Fruit fly (Drosophila melanogaster) whole organism, embryonic: ENCODE results near the gene CG31343.

ENCODE experiments used
- C15 ChIP-seq: fragments of 200-800 bp; sonication (Bioruptor generic); IDR thresholded peaks from 3 replicates; pipeline ENCODE4 v1.3.6; 2022; ENCODE audit warnings: missing biosample characterization, missing genetic modification characterization
- CG10274 ChIP-seq: fragments of 200-800 bp; sonication (Bioruptor generic); optimal IDR thresholded peaks from 3 replicates; lab custom pipeline; 2017; ENCODE audit warnings: missing biosample characterization, mild to moderate bottlenecking, missing genetic modification characterization
- CG11456 ChIP-seq: fragments of 200-800 bp; sonication (Bioruptor generic); IDR thresholded peaks from 3 replicates; pipeline ENCODE4 v1.3.6; 2022; ENCODE audit warnings: missing biosample characterization, missing genetic modification characterization
- CG12219 ChIP-seq: fragments of 200-800 bp; sonication (Bioruptor generic); optimal IDR thresholded peaks from 3 replicates; lab custom pipeline; 2018; ENCODE audit warnings: missing biosample characterization, mild to moderate bottlenecking, missing genetic modification characterization
- CG14050 ChIP-seq: fragments of 200-800 bp; sonication (Bioruptor generic); IDR thresholded peaks from 3 replicates; pipeline ENCODE4 v1.3.6; 2022; ENCODE audit warnings: missing biosample characterization, missing genetic modification characterization
- CG15011 ChIP-seq: fragments of 200-800 bp; sonication (Bioruptor generic); optimal IDR thresholded peaks from 3 replicates; lab custom pipeline; 2018; ENCODE audit warnings: missing biosample characterization, mild to moderate bottlenecking, missing genetic modification characterization
- CG17912 ChIP-seq: fragments of 200-800 bp; sonication (Bioruptor generic); optimal IDR thresholded peaks from 2 replicates; lab custom pipeline; 2018; ENCODE audit warnings: missing biosample characterization, mild to moderate bottlenecking, missing genetic modification characterization
- CG18476 ChIP-seq: fragments of 200-800 bp; sonication (Bioruptor generic); optimal IDR thresholded peaks from 2 replicates; lab custom pipeline; 2016; ENCODE audit warnings: missing biosample characterization, mild to moderate bottlenecking, missing genetic modification characterization
- CG2120 ChIP-seq: fragments of 200-800 bp; sonication (Bioruptor generic); optimal IDR thresholded peaks from 3 replicates; lab custom pipeline; 2016; ENCODE audit warnings: missing biosample characterization, missing genetic modification characterization
- CG2712 ChIP-seq: fragments of 200-800 bp; optimal IDR thresholded peaks from 3 replicates; lab custom pipeline; 2019; ENCODE audit warnings: missing biosample characterization, mild to moderate bottlenecking, missing genetic modification characterization, moderate library complexity
- CG2889 ChIP-seq: fragments of 200-800 bp; sonication (Bioruptor generic); IDR thresholded peaks from 3 replicates; pipeline ENCODE4 v1.3.6; 2022; ENCODE audit warnings: missing biosample characterization, missing genetic modification characterization
- CG34422 ChIP-seq: fragments of 200-800 bp; sonication (Bioruptor generic); IDR thresholded peaks from 3 replicates; pipeline ENCODE4 v1.3.6; 2022; ENCODE audit warnings: missing biosample characterization, missing genetic modification characterization
- CG3726 ChIP-seq: fragments of 200-800 bp; sonication (Bioruptor generic); IDR thresholded peaks from 3 replicates; pipeline ENCODE4, ENCODE4 v1.3.6; 2022; ENCODE audit warnings: missing biosample characterization, missing genetic modification characterization
- CG4617 ChIP-seq: fragments of 200-800 bp; sonication (Bioruptor generic); optimal IDR thresholded peaks from 3 replicates; lab custom pipeline; 2016; ENCODE audit warnings: missing biosample characterization, missing genetic modification characterization, borderline replicate concordance
- CG4854 ChIP-seq: fragments of 200-800 bp; sonication (Bioruptor generic); optimal IDR thresholded peaks from 2 replicates; lab custom pipeline; 2016; ENCODE audit warnings: missing biosample characterization, missing genetic modification characterization, inconsistent platforms
- CG6689 ChIP-seq: fragments of 200-800 bp; sonication (Bioruptor generic); IDR thresholded peaks from 2 replicates; pipeline ENCODE4 v1.3.6; 2022; ENCODE audit warnings: missing biosample characterization, missing genetic modification characterization
- CG6765 ChIP-seq: fragments of 200-800 bp; sonication (Bioruptor generic); optimal IDR thresholded peaks from 3 replicates; lab custom pipeline; 2017; ENCODE audit warnings: missing biosample characterization, mild to moderate bottlenecking, missing genetic modification characterization
- CG7357 ChIP-seq: fragments of 200-800 bp; sonication (Bioruptor generic); IDR thresholded peaks from 3 replicates; pipeline ENCODE4 v1.3.6; 2022; ENCODE audit warnings: missing biosample characterization, missing genetic modification characterization
- CG7745 ChIP-seq: fragments of 200-800 bp; sonication (Bioruptor generic); optimal IDR thresholded peaks from 2 replicates; lab custom pipeline; 2018; ENCODE audit warnings: missing biosample characterization, mild to moderate bottlenecking, missing genetic modification characterization, moderate library complexity
- Doc3 ChIP-seq: fragments of 200-800 bp; sonication (Bioruptor generic); IDR thresholded peaks from 3 replicates; pipeline ENCODE4 v1.3.6; 2022; ENCODE audit warnings: missing biosample characterization, missing genetic modification characterization; ENCODE audit not compliant: partially characterized antibody
- E2f2 ChIP-seq: fragments of 200-800 bp; sonication (Bioruptor generic); IDR thresholded peaks from 2 replicates; pipeline ENCODE4 v1.3.6; 2022; ENCODE audit warnings: missing biosample characterization, missing genetic modification characterization
- H2.0 ChIP-seq: fragments of 200-800 bp; sonication (Bioruptor generic); IDR thresholded peaks from 2 replicates; pipeline ENCODE4 v1.3.6; 2022; ENCODE audit warnings: missing biosample characterization, missing genetic modification characterization
- Hand ChIP-seq: fragments of 200-800 bp; sonication (Bioruptor generic); optimal IDR thresholded peaks from 2 replicates; lab custom pipeline; 2017; ENCODE audit warnings: mild to moderate bottlenecking, missing biosample characterization, missing genetic modification reagents, missing genetic modification characterization
- Hey ChIP-seq: fragments of 200-800 bp; sonication (Bioruptor generic); optimal IDR thresholded peaks from 3 replicates; lab custom pipeline; 2018; ENCODE audit warnings: missing biosample characterization, mild to moderate bottlenecking, missing genetic modification characterization
- HmgZ ChIP-seq: fragments of 200-800 bp; sonication (Bioruptor generic); optimal IDR thresholded peaks from 2 replicates; lab custom pipeline; 2018; ENCODE audit warnings: missing biosample characterization, mild to moderate bottlenecking, missing genetic modification characterization
- Hr39 ChIP-seq: fragments of >200 bp; optimal IDR thresholded peaks from 2 replicates; lab custom pipeline; 2017
- MTF-1 ChIP-seq: fragments of 200-800 bp; sonication (Bioruptor generic); optimal IDR thresholded peaks from 2 replicates; lab custom pipeline; 2018; ENCODE audit warnings: missing biosample characterization, mild to moderate bottlenecking, missing genetic modification characterization, borderline replicate concordance
- Med ChIP-seq: fragments of 200-800 bp; sonication (Bioruptor generic); peaks from one replicate; lab custom pipeline; 2016; ENCODE audit warnings: missing biosample characterization, missing genetic modification characterization, mild to moderate bottlenecking, inconsistent platforms, moderate library complexity
- Myb ChIP-seq: fragments of 200-800 bp; sonication (Bioruptor generic); optimal IDR thresholded peaks from 2 replicates; lab custom pipeline; 2016; ENCODE audit warnings: missing biosample characterization, missing genetic modification characterization
- Usf ChIP-seq: fragments of 200-800 bp; sonication (Bioruptor generic); optimal IDR thresholded peaks from 2 replicates; lab custom pipeline; 2017; ENCODE audit warnings: missing genotype, missing biosample characterization, missing genetic modification characterization
- Xrp1 ChIP-seq: fragments of 200-800 bp; sonication (Bioruptor generic); IDR thresholded peaks from 2 replicates; pipeline ENCODE4 v1.3.6; 2022; ENCODE audit warnings: missing biosample characterization, missing genetic modification characterization
- al ChIP-seq: fragments of 200-800 bp; sonication (Bioruptor generic); IDR thresholded peaks from 2 replicates; pipeline ENCODE4 v1.3.6; 2022; ENCODE audit warnings: missing biosample characterization, missing genetic modification characterization
- croc ChIP-seq: fragments of 200-800 bp; sonication (Bioruptor generic); conservative IDR thresholded peaks from 3 replicates; pipeline ENCODE4 v1.3.6; 2022; ENCODE audit warnings: missing biosample characterization, missing genetic modification characterization
- dysf ChIP-seq: fragments of 200-800 bp; sonication (Bioruptor generic); IDR thresholded peaks from 3 replicates; pipeline ENCODE4 v1.3.6; 2022; ENCODE audit warnings: missing biosample characterization, missing genetic modification characterization
- inv ChIP-seq: fragments of 200-800 bp; sonication (Bioruptor generic); IDR thresholded peaks from 2 replicates; pipeline ENCODE4 v1.3.6; 2022; ENCODE audit warnings: missing biosample characterization, missing genetic modification characterization; ENCODE audit not compliant: partially characterized antibody
- klu ChIP-seq: fragments of 200-800 bp; sonication (Bioruptor generic); IDR thresholded peaks from 2 replicates; pipeline ENCODE4 v1.3.6; 2022; ENCODE audit warnings: missing biosample characterization, missing genetic modification characterization
- lbe ChIP-seq: fragments of 200-800 bp; sonication (Bioruptor generic); optimal IDR thresholded peaks from 2 replicates; lab custom pipeline; 2016; ENCODE audit warnings: missing biosample characterization, mild to moderate bottlenecking, missing genetic modification characterization
- lola ChIP-seq, 3 experiments: fragments of >200 bp in 2 of 3; fragments of 200-800 bp in 1 of 3; sonication (Bioruptor generic) in 1 of 3; optimal IDR thresholded peaks; 2 replicates each; lab custom pipeline; 2017 to 2019; ENCODE audit warnings: missing biosample characterization in 3 of 3, missing genetic modification characterization in 3 of 3, mild to moderate bottlenecking in 1 of 3, moderate library complexity in 1 of 3
- mam ChIP-seq: fragments of 200-800 bp; sonication (Bioruptor generic); optimal IDR thresholded peaks from 3 replicates; lab custom pipeline; 2016; ENCODE audit warnings: missing biosample characterization, missing genetic modification characterization
- onecut ChIP-seq: fragments of 200-800 bp; sonication (Bioruptor generic); IDR thresholded peaks from 2 replicates; pipeline ENCODE4 v1.3.6; 2022; ENCODE audit warnings: missing biosample characterization, missing genetic modification characterization
- pan ChIP-seq, 4 experiments: fragments of >200 bp in 3 of 4; fragments of 200-800 bp in 1 of 4; sonication (Bioruptor generic) in 1 of 4; optimal IDR thresholded peaks in 3 of 4; IDR thresholded peaks in 1 of 4; 2 replicates each; pipeline versions ENCODE4 v1.3.6 to Lab custom; 2017 to 2022; ENCODE audit warnings: missing biosample characterization in 2 of 4, missing genetic modification characterization in 2 of 4, mixed read lengths in 1 of 4
- pzg ChIP-seq: fragments of 200-800 bp; sonication (Bioruptor generic); optimal IDR thresholded peaks from 3 replicates; lab custom pipeline; 2018; ENCODE audit warnings: missing biosample characterization, mild to moderate bottlenecking, missing genetic modification characterization, moderate library complexity
- rib ChIP-seq: fragments of 200-800 bp; sonication (Bioruptor generic); IDR thresholded peaks from 2 replicates; pipeline ENCODE4 v1.3.6; 2022; ENCODE audit warnings: missing biosample characterization, missing genetic modification characterization
- row ChIP-seq: fragments of 200-800 bp; sonication (Bioruptor generic); IDR thresholded peaks from 3 replicates; pipeline ENCODE4 v1.3.6; 2022; ENCODE audit warnings: missing biosample characterization, missing genetic modification characterization
- salm ChIP-seq: fragments of 200-800 bp; sonication (Bioruptor generic); optimal IDR thresholded peaks from 2 replicates; lab custom pipeline; 2018; ENCODE audit warnings: missing biosample characterization, mild to moderate bottlenecking, missing genetic modification characterization
- sd ChIP-seq: fragments of 200-800 bp; sonication (Bioruptor generic); optimal IDR thresholded peaks from 3 replicates; lab custom pipeline; 2018; ENCODE audit warnings: missing biosample characterization, mild to moderate bottlenecking, missing genetic modification characterization, moderate library complexity
- sens ChIP-seq: fragments of 200-800 bp; sonication (Bioruptor generic); peaks from one replicate; lab custom pipeline; 2016; ENCODE audit warnings: missing biosample characterization, missing genetic modification characterization
- stc ChIP-seq: fragments of 200-800 bp; sonication (Bioruptor generic); IDR thresholded peaks from 2 replicates; pipeline ENCODE4 v1.3.6; 2022; ENCODE audit warnings: missing biosample characterization, missing genetic modification characterization
- sug ChIP-seq: fragments of 200-800 bp; optimal IDR thresholded peaks from 2 replicates; lab custom pipeline; 2019; ENCODE audit warnings: missing biosample characterization, mild to moderate bottlenecking, missing genetic modification characterization, moderate library complexity
- vfl ChIP-seq: fragments of 200-800 bp; sonication (Bioruptor generic); optimal IDR thresholded peaks from 2 replicates; lab custom pipeline; 2016; ENCODE audit warnings: missing biosample characterization, missing genetic modification characterization
- vnd ChIP-seq: fragments of 200-800 bp; sonication (Bioruptor generic); IDR thresholded peaks from 3 replicates; pipeline ENCODE4 v1.3.6; 2022; ENCODE audit warnings: missing biosample characterization, missing genetic modification characterization; ENCODE audit not compliant: partially characterized antibody
- wek ChIP-seq: fragments of 200-800 bp; sonication (Bioruptor generic); optimal IDR thresholded peaks from 3 replicates; lab custom pipeline; 2018; ENCODE audit warnings: missing biosample characterization, mild to moderate bottlenecking, missing genetic modification characterization, moderate library complexity

Gene CG31343

DNA sequence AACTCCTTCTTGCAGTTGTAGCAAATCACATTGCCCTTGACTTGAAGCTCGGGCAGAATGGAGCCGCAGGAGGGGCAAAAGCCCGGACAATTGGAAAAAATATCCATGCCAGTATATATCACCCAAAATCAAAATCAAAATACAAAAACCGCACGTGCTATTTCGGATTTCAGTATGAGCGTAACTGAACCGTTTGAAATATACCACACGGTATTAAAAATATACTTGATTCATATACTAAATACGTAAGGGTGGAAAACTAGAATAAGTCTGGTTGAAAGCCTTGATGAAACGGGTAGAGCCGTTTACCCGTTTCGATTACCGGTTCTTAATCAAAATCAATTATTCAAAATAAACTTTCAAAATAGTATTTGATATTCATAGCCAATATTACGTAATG lies 32.6 kb downstream of the CG31343 start, which contains the start of gene Polr1H (continued):
- TF ChIP-seq Xrp1 (GFP tag; lab: Robert Waterston, UW) (no peak), CG34422 (GFP tag; lab: Robert Waterston, UW) (no peak), Myb (peak; percentile 78), sug (tag; lab: Kevin White, UChicago) (no peak), CG3726 (no peak), CG12219 (GFP tag; lab: Kevin White, UChicago) (no peak), vfl (GFP tag; lab: Kevin White, UChicago) (no peak), C15 (GFP tag; lab: Robert Waterston, UW) (no peak), Hr39 (lab: Kevin White, UChicago) (no peak), dysf (GFP tag; lab: Robert Waterston, UW) (no peak), CG7745 (tag; lab: Kevin White, UChicago) (no peak), CG17912 (no peak), CG4854 (no peak), sens (peak; percentile 90), CG10274 (GFP tag; lab: Kevin White, UChicago) (no peak), Hand (GFP tag; lab: Kevin White, UChicago) (no peak), E2f2 (GFP tag; lab: Robert Waterston, UW) (peak; percentile 87), CG18476 (GFP tag; lab: Kevin White, UChicago) (no peak), onecut (GFP tag; lab: Robert Waterston, UW) (no peak), Hey (tag; lab: Kevin White, UChicago) (no peak), MTF-1 (GFP tag; lab: Kevin White, UChicago) (no peak), lola (GFP tag; optimal IDR thresholded peaks at IDR 0.05; lab: Kevin White, UChicago) (no peak), CG6689 (GFP tag; lab: Robert Waterston, UW) (no peak), CG2120 (no peak), CG14050 (GFP tag; lab: Robert Waterston, UW) (no peak), Doc3 (GFP tag; lab: Robert Waterston, UW) (no peak), pzg (GFP tag; lab: Kevin White, UChicago) (peak; percentile 91), Med (GFP tag; lab: Kevin White, UChicago) (peak; percentile 68), croc (GFP tag; lab: Robert Waterston, UW) (no peak), HmgZ (tag; lab: Kevin White, UChicago) (peak; percentile 44), pan (optimal IDR thresholded peaks at IDR 0.05; lab: Kevin White, UChicago) (no peak), pan (GFP tag; optimal IDR thresholded peaks at IDR 0.05 in 1 of 2, IDR thresholded peaks at IDR 0.05 in 1 of 2) (no peak), lbe (GFP tag; lab: Kevin White, UChicago) (no peak), CG7357 (no peak), salm (tag; lab: Kevin White, UChicago) (no peak), stc (no peak), CG15011 (GFP tag; lab: Kevin White, UChicago) (no peak), CG6765 (GFP tag; lab: Kevin White, UChicago) (no peak), CG11456 (no peak), H2.0 (GFP tag; lab: Robert Waterston, UW) (no peak), Usf (GFP tag; lab: Kevin White, UChicago) (no peak), inv (GFP tag; lab: Robert Waterston, UW) (no peak), CG4617 (GFP tag; lab: Kevin White, UChicago) (peak; percentile 23), CG2712 (no peak), rib (GFP tag; lab: Robert Waterston, UW) (no peak), wek (GFP tag; lab: Kevin White, UChicago) (no peak), klu (GFP tag; lab: Robert Waterston, UW) (no peak), vnd (GFP tag; lab: Robert Waterston, UW) (no peak), al (no peak), CG2889 (no peak), row (GFP tag; lab: Robert Waterston, UW) (no peak), sd (tag; lab: Kevin White, UChicago) (no peak), mam (no peak)
